Fruit fly (Drosophila melanogaster) whole organism, embryonic: Measurements from ENCODE around the gene CG42674.
A peak's percentile ranks its signal among the peaks of the same experiment; 100 is the strongest.

Source experiments
- CG10979 ChIP-seq: fragments of 200-800 bp; sonication (Bioruptor generic); optimal IDR thresholded peaks from 2 replicates; lab custom pipeline; 2018; ENCODE audit warnings: missing biosample characterization, mild to moderate bottlenecking, missing genetic modification characterization, moderate library complexity
- CG12769 ChIP-seq: fragments of 200-800 bp; sonication (Bioruptor generic); optimal IDR thresholded peaks from 2 replicates; lab custom pipeline; 2019; ENCODE audit warnings: missing biosample characterization, mild to moderate bottlenecking, missing genetic modification characterization, moderate library complexity
- CG13624 ChIP-seq: fragments of 200-800 bp; sonication (Bioruptor generic); optimal IDR thresholded peaks from 2 replicates; lab custom pipeline; 2016; ENCODE audit warnings: missing biosample characterization, missing genetic modification characterization
- CG16815 ChIP-seq: fragments of 200-800 bp; sonication (Bioruptor generic); optimal IDR thresholded peaks from 3 replicates; lab custom pipeline; 2017; ENCODE audit warnings: missing biosample characterization, mild to moderate bottlenecking, missing genetic modification characterization
- CG17385 ChIP-seq: fragments of 200-800 bp; sonication (Bioruptor generic); optimal IDR thresholded peaks from 3 replicates; lab custom pipeline; 2018; ENCODE audit warnings: missing biosample characterization, mild to moderate bottlenecking, missing genetic modification characterization
- CG18262 ChIP-seq: fragments of 200-800 bp; optimal IDR thresholded peaks from 3 replicates; lab custom pipeline; 2019; ENCODE audit warnings: missing biosample characterization, mild to moderate bottlenecking, missing genetic modification characterization, moderate library complexity
- CG4360 ChIP-seq: fragments of 200-800 bp; sonication (Bioruptor generic); IDR thresholded peaks from 2 replicates; pipeline ENCODE4 v1.3.6; 2022; ENCODE audit warnings: missing biosample characterization, missing genetic modification characterization
- CG4820 ChIP-seq: fragments of 200-800 bp; sonication (Bioruptor generic); optimal IDR thresholded peaks from 3 replicates; lab custom pipeline; 2016; ENCODE audit warnings: missing biosample characterization, missing genetic modification characterization
- CG6854 ChIP-seq: fragments of 200-800 bp; sonication (Bioruptor generic); optimal IDR thresholded peaks from 3 replicates; lab custom pipeline; 2017; ENCODE audit warnings: missing biosample characterization, mild to moderate bottlenecking, missing genetic modification characterization
- CG7556 ChIP-seq: fragments of 200-800 bp; sonication (Bioruptor generic); optimal IDR thresholded peaks from 2 replicates; lab custom pipeline; 2017; ENCODE audit warnings: missing biosample characterization, mild to moderate bottlenecking, missing genetic modification characterization
- CG9609 ChIP-seq: fragments of 200-800 bp; sonication (Bioruptor generic); optimal IDR thresholded peaks from 3 replicates; lab custom pipeline; 2016; ENCODE audit warnings: missing biosample characterization, missing genetic modification characterization
- CG9817 ChIP-seq: fragments of 200-800 bp; sonication (Bioruptor generic); optimal IDR thresholded peaks from 2 replicates; lab custom pipeline; 2018; ENCODE audit warnings: missing biosample characterization, mild to moderate bottlenecking, missing genetic modification characterization, moderate library complexity
- CkIIα-i1 ChIP-seq: fragments of 200-800 bp; sonication (Bioruptor generic); IDR thresholded peaks from 2 replicates; pipeline ENCODE4 v1.3.6; 2022; ENCODE audit warnings: missing biosample characterization, missing genetic modification characterization
- CoRest ChIP-seq: fragments of 200-800 bp; sonication (Bioruptor generic); optimal IDR thresholded peaks from 3 replicates; lab custom pipeline; 2018; ENCODE audit warnings: missing biosample characterization, mild to moderate bottlenecking, missing genetic modification characterization, moderate library complexity
- Dek ChIP-seq: fragments of 200-800 bp; sonication (Bioruptor generic); optimal IDR thresholded peaks from 3 replicates; lab custom pipeline; 2019; ENCODE audit warnings: missing biosample characterization, mild to moderate bottlenecking, missing genetic modification characterization, moderate library complexity
- Dfd ChIP-seq, 2 experiments: fragments of >200 bp; optimal IDR thresholded peaks; 2 replicates each; lab custom pipeline; 2017; ENCODE audit warnings: missing biosample characterization in 2 of 2, missing genetic modification characterization in 2 of 2
- Dll ChIP-seq: fragments of 200-800 bp; sonication (Bioruptor generic); IDR thresholded peaks from 4 replicates; pipeline ENCODE4 v1.3.6; 2022; ENCODE audit warnings: missing biosample characterization, missing genetic modification characterization; ENCODE audit not compliant: partially characterized antibody
- ERR ChIP-seq: fragments of 200-800 bp; sonication (Bioruptor generic); optimal IDR thresholded peaks from 2 replicates; lab custom pipeline; 2016; ENCODE audit warnings: missing biosample characterization, missing genetic modification characterization
- Eip74EF ChIP-seq, 2 experiments: fragments of 200-800 bp in 1 of 2; fragments of >200 bp in 1 of 2; sonication (Bioruptor generic) in 1 of 2; optimal IDR thresholded peaks; 2 replicates each; lab custom pipeline; 2017 to 2019; ENCODE audit warnings: missing biosample characterization in 2 of 2, missing genetic modification characterization in 2 of 2, mild to moderate bottlenecking in 1 of 2, moderate library complexity in 1 of 2
- Gug ChIP-seq: fragments of 200-800 bp; sonication (Bioruptor generic); IDR thresholded peaks from 4 replicates; pipeline ENCODE4 v1.3.6; 2022; ENCODE audit warnings: missing biosample characterization, missing genetic modification characterization
- Kr ChIP-seq: fragments of 200-800 bp; sonication (Bioruptor generic); optimal IDR thresholded peaks from 2 replicates; lab custom pipeline; 2017; ENCODE audit warnings: missing biosample characterization, mild to moderate bottlenecking, missing genetic modification characterization
- Sin3A ChIP-seq: fragments of >200 bp; optimal IDR thresholded peaks from 2 replicates; lab custom pipeline; 2018
- aop ChIP-seq: fragments of 200-800 bp; sonication (Bioruptor generic); IDR thresholded peaks from 2 replicates; pipeline ENCODE4 v1.3.6; 2022; ENCODE audit warnings: missing biosample characterization, missing genetic modification characterization
- ato ChIP-seq: fragments of 200-800 bp; sonication (Bioruptor generic); IDR thresholded peaks from 2 replicates; pipeline ENCODE4 v1.3.6; 2022; ENCODE audit warnings: missing biosample characterization, missing genetic modification characterization; ENCODE audit not compliant: partially characterized antibody
- bcd ChIP-seq: fragments of 200-800 bp; sonication (Bioruptor generic); optimal IDR thresholded peaks from 2 replicates; lab custom pipeline; 2017; ENCODE audit warnings: missing biosample characterization, mild to moderate bottlenecking, missing genetic modification characterization
- br ChIP-seq: fragments of >200 bp; optimal IDR thresholded peaks from 2 replicates; lab custom pipeline; 2017
- ewg ChIP-seq: fragments of 200-800 bp; sonication (Bioruptor generic); optimal IDR thresholded peaks from 3 replicates; lab custom pipeline; 2017; ENCODE audit warnings: mild to moderate bottlenecking, missing biosample characterization, missing genetic modification reagents, missing genetic modification characterization
- fd64A ChIP-seq: fragments of 200-800 bp; sonication (Bioruptor generic); optimal IDR thresholded peaks from 3 replicates; lab custom pipeline; 2018; ENCODE audit warnings: missing biosample characterization, mild to moderate bottlenecking, missing genetic modification characterization
- gem ChIP-seq: fragments of 200-800 bp; sonication (Bioruptor generic); optimal IDR thresholded peaks from 2 replicates; lab custom pipeline; 2019; ENCODE audit warnings: missing biosample characterization, mild to moderate bottlenecking, missing genetic modification characterization, moderate library complexity
- ken ChIP-seq: fragments of 200-800 bp; sonication (Bioruptor generic); IDR thresholded peaks from 3 replicates; pipeline ENCODE4 v1.3.6; 2022; ENCODE audit warnings: missing biosample characterization, missing genetic modification characterization
- kni ChIP-seq: fragments of 200-800 bp; sonication (Bioruptor generic); optimal IDR thresholded peaks from 3 replicates; lab custom pipeline; 2017; ENCODE audit warnings: mild to moderate bottlenecking, missing biosample characterization, missing genetic modification reagents, missing genetic modification characterization
- lab ChIP-seq: fragments of 200-800 bp; sonication (Bioruptor generic); optimal IDR thresholded peaks from 3 replicates; lab custom pipeline; 2017; ENCODE audit warnings: missing biosample characterization, missing genetic modification characterization, mild to moderate bottlenecking, moderate library complexity, missing genetic modification reagents
- mam ChIP-seq: fragments of 200-800 bp; sonication (Bioruptor generic); optimal IDR thresholded peaks from 3 replicates; lab custom pipeline; 2016; ENCODE audit warnings: missing biosample characterization, missing genetic modification characterization
- nau ChIP-seq: fragments of 200-800 bp; sonication (Bioruptor generic); optimal IDR thresholded peaks from 3 replicates; lab custom pipeline; 2017; ENCODE audit warnings: missing biosample characterization, mild to moderate bottlenecking, missing genetic modification characterization, missing genetic modification reagents
- pan ChIP-seq, 4 experiments: fragments of >200 bp in 3 of 4; fragments of 200-800 bp in 1 of 4; sonication (Bioruptor generic) in 1 of 4; optimal IDR thresholded peaks in 3 of 4; IDR thresholded peaks in 1 of 4; 2 replicates each; pipeline versions ENCODE4 v1.3.6 to Lab custom; 2017 to 2022; ENCODE audit warnings: missing biosample characterization in 2 of 4, missing genetic modification characterization in 2 of 4, mixed read lengths in 1 of 4
- peb ChIP-seq: fragments of 200-800 bp; sonication (Bioruptor generic); IDR thresholded peaks from 2 replicates; pipeline ENCODE4 v1.3.6; 2022; ENCODE audit warnings: missing biosample characterization, missing genetic modification characterization
- prd ChIP-seq, 3 experiments: fragments of >200 bp in 2 of 3; fragments of 200-800 bp in 1 of 3; sonication (Bioruptor generic) in 1 of 3; optimal IDR thresholded peaks in 2 of 3; IDR thresholded peaks in 1 of 3; 2 replicates in 2 of 3; 3 replicates in 1 of 3; pipeline versions ENCODE4 v1.3.6 to Lab custom; 2017 to 2022; ENCODE audit warnings: missing biosample characterization in 1 of 3, missing genetic modification characterization in 1 of 3
- sisA ChIP-seq: fragments of 200-800 bp; sonication (Bioruptor generic); IDR thresholded peaks from 2 replicates; pipeline ENCODE4 v1.3.6; 2022; ENCODE audit warnings: missing biosample characterization, missing genetic modification characterization
- slou ChIP-seq: fragments of 200-800 bp; sonication (Bioruptor generic); optimal IDR thresholded peaks from 3 replicates; lab custom pipeline; 2016; ENCODE audit warnings: missing biosample characterization, missing genetic modification characterization
- sug ChIP-seq: fragments of 200-800 bp; optimal IDR thresholded peaks from 2 replicates; lab custom pipeline; 2019; ENCODE audit warnings: missing biosample characterization, mild to moderate bottlenecking, missing genetic modification characterization, moderate library complexity
- tgo ChIP-seq: fragments of 200-800 bp; sonication (Bioruptor generic); IDR thresholded peaks from 3 replicates; pipeline ENCODE4 v1.3.6; 2022; ENCODE audit warnings: missing biosample characterization, missing genetic modification characterization
- tin ChIP-seq: fragments of 200-800 bp; sonication (Bioruptor generic); optimal IDR thresholded peaks from 3 replicates; lab custom pipeline; 2016; ENCODE audit warnings: missing biosample characterization, missing genetic modification characterization
- tio ChIP-seq: fragments of 200-800 bp; sonication (Bioruptor generic); optimal IDR thresholded peaks from 2 replicates; lab custom pipeline; 2017; ENCODE audit warnings: missing biosample characterization, missing genetic modification characterization, inconsistent platforms
- unpg ChIP-seq: fragments of 200-800 bp; sonication (Bioruptor generic); optimal IDR thresholded peaks from 3 replicates; lab custom pipeline; 2018; ENCODE audit warnings: missing biosample characterization, mild to moderate bottlenecking, missing genetic modification characterization, moderate library complexity
- vvl ChIP-seq: fragments of 200-800 bp; sonication (Bioruptor generic); IDR thresholded peaks from 2 replicates; pipeline ENCODE4 v1.3.6; 2022; ENCODE audit warnings: missing biosample characterization, missing genetic modification characterization
- yki ChIP-seq: fragments of >200 bp; optimal IDR thresholded peaks from 3 replicates; lab custom pipeline; 2018
- z ChIP-seq: fragments of 200-800 bp; sonication (Bioruptor generic); IDR thresholded peaks from 3 replicates; pipeline ENCODE4 v1.3.6; 2022; ENCODE audit warnings: missing biosample characterization, missing genetic modification characterization

CG42674 gene

DNA sequence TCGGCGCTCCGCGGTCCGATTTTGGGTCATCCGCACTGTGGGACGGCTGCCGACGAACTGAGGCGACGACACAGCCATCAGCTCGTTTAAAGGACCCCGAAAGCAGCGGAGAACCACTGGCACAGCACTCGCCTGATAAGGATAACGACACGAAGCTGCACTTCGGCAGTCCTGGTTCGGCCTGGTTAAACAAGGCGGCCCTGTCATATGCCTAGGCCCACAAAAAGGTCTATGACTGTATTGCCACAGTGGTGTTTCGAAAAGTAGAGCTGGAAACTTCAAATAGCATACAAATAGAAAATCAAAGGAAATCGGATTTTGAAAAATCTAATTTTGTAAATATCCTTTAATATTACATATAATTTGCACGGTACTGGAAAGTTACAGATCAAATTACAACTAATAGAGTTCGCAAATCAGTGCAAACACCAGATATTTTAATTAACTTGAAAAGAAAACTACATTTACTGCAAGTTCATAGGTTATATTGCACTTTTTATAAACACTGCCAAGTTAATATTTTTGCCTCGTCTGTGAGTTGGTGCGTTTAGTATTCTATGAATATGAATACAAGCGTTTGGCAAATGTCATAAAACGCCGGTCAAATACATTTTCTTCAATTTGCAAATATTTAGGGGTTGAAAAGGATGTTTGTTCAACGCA lies 12.8 kb downstream of the CG42674 start (continued):
- TF ChIP-seq Dek (tag; lab: Kevin White, UChicago): peak; percentile 44
- no peak for TF ChIP-seq CG10979 (tag; lab: Kevin White, UChicago)
- peak; percentile 56; the same call in 2 of the 3 replicates for TF ChIP-seq ken (GFP tag; lab: Robert Waterston, UW)
- no peak for TF ChIP-seq z (GFP tag; lab: Robert Waterston, UW)
- TF ChIP-seq slou: no peak
- peak; percentile 36 for TF ChIP-seq CG9817 (tag; lab: Kevin White, UChicago)
- TF ChIP-seq sisA: peak; percentile 44; the same call in 1 of the 2 replicates
- no peak for TF ChIP-seq CG4360
- no peak for TF ChIP-seq pan (optimal IDR thresholded peaks at IDR 0.05; lab: Kevin White, UChicago)
- TF ChIP-seq pan (GFP tag; optimal IDR thresholded peaks at IDR 0.05 in 1 of 2, IDR thresholded peaks at IDR 0.05 in 1 of 2): no peak
- TF ChIP-seq Eip74EF (GFP tag; optimal IDR thresholded peaks at IDR 0.05; lab: Kevin White, UChicago): peak in 1 of 2 experiments; percentile 37
- TF ChIP-seq Dll (GFP tag; lab: Robert Waterston, UW): no peak
- peak; percentile 69 for TF ChIP-seq lab (GFP tag; lab: Kevin White, UChicago)
- no peak for TF ChIP-seq CkIIα-i1 (GFP tag; lab: Robert Waterston, UW)
- TF ChIP-seq CG7556 (GFP tag; lab: Kevin White, UChicago): peak; percentile 83
- no peak for TF ChIP-seq Kr
- no peak for TF ChIP-seq tgo (GFP tag; lab: Robert Waterston, UW)
- no peak for TF ChIP-seq aop (GFP tag; lab: Robert Waterston, UW)
- no peak for TF ChIP-seq mam (GFP tag; lab: Kevin White, UChicago)
- TF ChIP-seq ERR (GFP tag; lab: Kevin White, UChicago): no peak
- TF ChIP-seq gem (tag; lab: Kevin White, UChicago): peak; percentile 77
- TF ChIP-seq fd64A (GFP tag; lab: Kevin White, UChicago): no peak
- no peak for TF ChIP-seq Sin3A
- no peak for TF ChIP-seq tin (GFP tag; lab: Kevin White, UChicago)
- TF ChIP-seq unpg (GFP tag; lab: Kevin White, UChicago): peak; percentile 68
- TF ChIP-seq kni (GFP tag; lab: Kevin White, UChicago): no peak
- peak; percentile 43 for TF ChIP-seq nau (GFP tag; lab: Kevin White, UChicago)
- TF ChIP-seq yki: no peak
- no peak for TF ChIP-seq vvl (GFP tag; lab: Robert Waterston, UW)
- peak; percentile 56 for TF ChIP-seq CG17385
- TF ChIP-seq bcd (GFP tag; lab: Kevin White, UChicago): peak; percentile 64
- no peak for TF ChIP-seq ato (GFP tag; lab: Robert Waterston, UW)

DNA sequence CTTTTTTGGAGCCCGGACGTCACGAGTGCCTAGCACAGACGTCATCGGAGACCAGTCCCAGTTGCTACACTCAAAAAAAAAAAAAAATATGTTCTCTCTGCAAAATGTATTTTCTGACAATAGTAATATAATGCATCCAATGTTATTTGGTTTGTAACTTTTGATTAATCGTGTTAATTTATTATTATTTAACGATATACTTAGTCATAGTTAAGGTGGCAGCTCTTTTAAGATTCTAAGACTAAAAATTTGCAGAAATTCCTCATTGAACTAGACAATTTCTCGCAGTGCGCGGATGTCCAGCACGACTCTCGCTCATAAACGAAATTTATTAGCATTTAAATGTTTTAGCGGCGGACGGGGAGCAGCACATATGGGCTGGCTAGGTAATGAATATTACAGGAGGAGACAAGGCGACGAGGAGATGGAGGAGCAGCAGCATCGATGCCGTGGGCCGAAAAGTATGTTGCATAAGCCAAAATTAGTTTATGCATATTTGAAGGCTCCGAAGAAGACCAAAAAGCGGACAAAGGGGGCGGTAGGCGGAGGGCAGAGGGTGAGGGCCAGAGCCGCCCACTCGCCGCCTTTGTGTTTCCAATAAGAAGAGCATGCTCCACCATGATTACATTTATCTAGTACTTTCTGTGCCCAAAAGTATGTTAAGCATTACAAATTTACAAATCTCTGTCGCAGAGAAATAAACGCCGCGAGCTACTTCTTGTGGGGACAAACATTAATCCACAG lies 14.6 kb downstream of the CG42674 start:
- TF ChIP-seq CG13624 (no peak), lab (GFP tag; lab: Kevin White, UChicago) (peak; percentile 75), tio (GFP tag; lab: Kevin White, UChicago) (peak; percentile 61), CG4820 (GFP tag; lab: Kevin White, UChicago) (peak; percentile 2), CG6854 (GFP tag; lab: Kevin White, UChicago) (no peak), prd (optimal IDR thresholded peaks at IDR 0.05; lab: Kevin White, UChicago) (no peak), prd (GFP tag; IDR thresholded peaks at IDR 0.05; lab: Robert Waterston, UW) (peak; percentile 58; the same call in 1 of the 3 replicates), tin (GFP tag; lab: Kevin White, UChicago) (peak; percentile 29), CG9609 (GFP tag; lab: Kevin White, UChicago) (no peak), CG18262 (tag; lab: Kevin White, UChicago) (peak; percentile 56), Dfd (GFP tag; optimal IDR thresholded peaks at IDR 0.05; lab: Kevin White, UChicago) (no peak), ewg (peak; percentile 46), Gug (GFP tag; lab: Robert Waterston, UW) (peak; percentile 33; the same call in 2 of the 4 replicates), CG12769 (no peak), CG10979 (tag; lab: Kevin White, UChicago) (peak; percentile 51), CG16815 (GFP tag; lab: Kevin White, UChicago) (peak; percentile 59), sisA (peak; percentile 25; the same call in 1 of the 2 replicates), peb (GFP tag; lab: Robert Waterston, UW) (no peak), br (no peak), CoRest (tag; lab: Kevin White, UChicago) (peak; percentile 55), sug (tag; lab: Kevin White, UChicago) (no peak)
